Worm (Caenorhabditis elegans): ENCODE data around the gene rps-13.

DNA sequence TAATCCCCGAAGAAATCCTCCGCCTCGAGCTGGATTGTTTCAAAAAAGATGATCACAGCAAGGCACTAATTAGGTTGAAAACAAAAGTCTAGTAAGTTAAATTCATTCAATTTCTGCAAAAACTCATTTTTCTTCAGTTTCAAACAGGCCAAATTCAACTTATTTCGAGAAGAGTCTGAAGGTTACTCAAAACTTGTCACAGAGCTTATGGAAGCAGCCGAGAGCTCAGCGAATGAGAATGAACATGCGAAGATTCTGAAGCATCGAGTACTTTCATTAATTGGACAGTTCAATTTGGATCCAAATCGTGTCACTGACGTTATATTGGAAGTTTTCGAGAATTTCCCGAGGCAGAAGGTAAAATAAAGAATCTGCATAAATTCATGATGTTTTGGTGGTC is 6.3 kb downstream of the rps-13 start:
- TF ChIP-seq nhr-76 (tag; optimal IDR thresholded peaks at IDR 0.05) (no peak), nhr-237 (tag; optimal IDR thresholded peaks at IDR 0.05) (no peak), nhr-6 (tag; optimal IDR thresholded peaks at IDR 0.05) (no peak), lin-39 (tag; optimal IDR thresholded peaks at IDR 0.05) (no peak)
